Fruit fly (Drosophila melanogaster): ENCODE measurements around the gene Glt.

Glt gene

dm6 chr2L:8672278-8672748 is at the start of gene Glt:
TSS of gene Glt (plus strand) at chr2L:8672698.
- no peak for TF ChIP-seq cnc (optimal IDR thresholded peaks at IDR 0.05)
- no peak for TF ChIP-seq tj (GFP tag; optimal IDR thresholded peaks at IDR 0.05)
- no peak for TF ChIP-seq Mnt (GFP tag; optimal IDR thresholded peaks at IDR 0.05)
- TF ChIP-seq CG7101 (tag; optimal IDR thresholded peaks at IDR 0.05) = no peak
- TF ChIP-seq Hr96 (GFP tag; optimal IDR thresholded peaks at IDR 0.05) = no peak
- TF ChIP-seq bab1 (GFP tag; optimal IDR thresholded peaks at IDR 0.05) = no peak
- no peak for TF ChIP-seq Clk (GFP tag; optimal IDR thresholded peaks at IDR 0.05)
- TF ChIP-seq CG33017 (tag; optimal IDR thresholded peaks at IDR 0.05) = no peak
- TF ChIP-seq CG12768 (GFP tag; optimal IDR thresholded peaks at IDR 0.05) = no peak
- TF ChIP-seq CG14711 (tag; optimal IDR thresholded peaks at IDR 0.05) = no peak
- no peak for TF ChIP-seq kay (GFP tag; ENCODE audit: borderline replicate concordance)
- no peak for TF ChIP-seq CG5204 (GFP tag; optimal IDR thresholded peaks at IDR 0.05)
- no peak for TF ChIP-seq CG7045 (GFP tag; optimal IDR thresholded peaks at IDR 0.05)
- TF ChIP-seq Crg-1 (GFP tag; optimal IDR thresholded peaks at IDR 0.05) = no peak

dm6 chr2L:8633671-8634391 is 38.7 kb upstream of the Glt start:
- TF ChIP-seq CG1620 (GFP tag; optimal IDR thresholded peaks at IDR 0.05) (no peak), CG14711 (tag; optimal IDR thresholded peaks at IDR 0.05) (no peak), pad (GFP tag; optimal IDR thresholded peaks at IDR 0.05) (no peak), Mnt (GFP tag; optimal IDR thresholded peaks at IDR 0.05) (no peak), toe (GFP tag; optimal IDR thresholded peaks at IDR 0.05) (no peak), ovo (GFP tag; optimal IDR thresholded peaks at IDR 0.05) (no peak), Clk (GFP tag; optimal IDR thresholded peaks at IDR 0.05) (no peak), Hr96 (GFP tag; optimal IDR thresholded peaks at IDR 0.05) (no peak), tj (GFP tag; optimal IDR thresholded peaks at IDR 0.05) (no peak), CG5204 (GFP tag; optimal IDR thresholded peaks at IDR 0.05) (no peak), kay (GFP tag; ENCODE audit: borderline replicate concordance) (no peak), cnc (optimal IDR thresholded peaks at IDR 0.05) (no peak), Crg-1 (GFP tag; optimal IDR thresholded peaks at IDR 0.05) (no peak)

- TF ChIP-seq tj (GFP tag; optimal IDR thresholded peaks at IDR 0.05) (no peak), CG1620 (GFP tag; optimal IDR thresholded peaks at IDR 0.05) (no peak), cic (GFP tag; optimal IDR thresholded peaks at IDR 0.05) (no peak), Clk (GFP tag; optimal IDR thresholded peaks at IDR 0.05) (no peak), ovo (GFP tag; optimal IDR thresholded peaks at IDR 0.05) (no peak), CG7045 (GFP tag; optimal IDR thresholded peaks at IDR 0.05) (no peak)
Measured at dm6 chr2L:8659549-8659948, 12.9 kb upstream of the Glt start.

DNA sequence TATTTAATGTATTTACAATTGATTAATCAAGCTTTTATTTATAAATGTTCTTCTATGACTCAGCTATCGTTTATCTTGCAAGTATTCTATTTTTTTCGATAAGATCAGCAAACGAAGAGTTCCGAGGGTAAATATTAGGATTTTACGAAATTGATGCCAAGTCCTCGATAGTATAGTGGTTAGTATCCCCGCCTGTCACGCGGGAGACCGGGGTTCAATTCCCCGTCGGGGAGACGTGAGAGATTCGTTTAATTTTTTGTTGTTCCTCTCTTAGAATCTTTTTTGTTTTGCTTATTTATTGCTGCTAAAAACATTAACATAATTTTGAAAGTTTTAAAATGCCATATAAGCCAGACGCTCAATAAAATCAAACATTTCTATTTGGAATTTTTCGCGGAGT is 6.5 kb downstream of the Glt start:
- TF ChIP-seq toe (GFP tag; optimal IDR thresholded peaks at IDR 0.05) = no peak
- no peak for TF ChIP-seq pad (GFP tag; optimal IDR thresholded peaks at IDR 0.05)
- no peak for TF ChIP-seq Hr96 (GFP tag; optimal IDR thresholded peaks at IDR 0.05)
- no peak for TF ChIP-seq ovo (GFP tag; optimal IDR thresholded peaks at IDR 0.05)
- TF ChIP-seq Crg-1 (GFP tag; optimal IDR thresholded peaks at IDR 0.05) = no peak
- no peak for TF ChIP-seq CG5204 (GFP tag; optimal IDR thresholded peaks at IDR 0.05)
- TF ChIP-seq tj (GFP tag; optimal IDR thresholded peaks at IDR 0.05) = no peak
- no peak for TF ChIP-seq CG11617 (GFP tag; optimal IDR thresholded peaks at IDR 0.05)
- TF ChIP-seq CG12768 (GFP tag; optimal IDR thresholded peaks at IDR 0.05) = no peak
- TF ChIP-seq CG14711 (tag; optimal IDR thresholded peaks at IDR 0.05) = no peak
- TF ChIP-seq cnc (optimal IDR thresholded peaks at IDR 0.05) = no peak
- TF ChIP-seq Clk (GFP tag; optimal IDR thresholded peaks at IDR 0.05) = no peak
- TF ChIP-seq CG33017 (tag; optimal IDR thresholded peaks at IDR 0.05) = no peak

dm6 chr2L:8679712-8680111 is 7.2 kb downstream of the Glt start, which contains the start of gene CG9287:
TSS of gene CG9287 (minus strand) at chr2L:8679812.
- TF ChIP-seq Crg-1 (GFP tag; optimal IDR thresholded peaks at IDR 0.05) (no peak), Mnt (GFP tag; optimal IDR thresholded peaks at IDR 0.05) (no peak), ovo (GFP tag; optimal IDR thresholded peaks at IDR 0.05) (no peak), bab1 (GFP tag; optimal IDR thresholded peaks at IDR 0.05) (no peak), toe (GFP tag; optimal IDR thresholded peaks at IDR 0.05) (no peak), CG7045 (GFP tag; optimal IDR thresholded peaks at IDR 0.05) (no peak), CG12768 (GFP tag; optimal IDR thresholded peaks at IDR 0.05) (no peak), Clk (GFP tag; optimal IDR thresholded peaks at IDR 0.05) (no peak), kay (GFP tag; ENCODE audit: borderline replicate concordance) (peak; percentile 28)

dm6 chr2L:8683261-8684042 is 11.0 kb downstream of the Glt start:
- TF ChIP-seq CG5204 (GFP tag; optimal IDR thresholded peaks at IDR 0.05) (no peak), bab1 (GFP tag; optimal IDR thresholded peaks at IDR 0.05) (no peak), cic (GFP tag; optimal IDR thresholded peaks at IDR 0.05) (no peak), toe (GFP tag; optimal IDR thresholded peaks at IDR 0.05) (no peak), CG1620 (GFP tag; optimal IDR thresholded peaks at IDR 0.05) (no peak), CG11617 (GFP tag; optimal IDR thresholded peaks at IDR 0.05) (no peak), CG7045 (GFP tag; optimal IDR thresholded peaks at IDR 0.05) (no peak), Mnt (GFP tag; optimal IDR thresholded peaks at IDR 0.05) (no peak), CG14711 (tag; optimal IDR thresholded peaks at IDR 0.05) (no peak)
